Worm (Caenorhabditis elegans) whole organism, late embryonic: Measurements from ENCODE around the gene ddl-2.

Experiments used
- dmd-4 ChIP-seq: sonication (generic microtip); optimal IDR thresholded peaks from 2 replicates; lab custom pipeline; 2016; ENCODE audit warnings: borderline replicate concordance, missing genetic modification characterization, missing compliant biosample characterization
- elt-2 ChIP-seq: sonication (generic microtip); optimal IDR thresholded peaks from 2 replicates; lab custom pipeline; 2016; ENCODE audit warnings: missing genetic modification reagents, missing genetic modification characterization, missing compliant biosample characterization
- fkh-10 ChIP-seq: fragments of 150-350 bp; optimal IDR thresholded peaks from 2 replicates; lab custom pipeline; 2014; ENCODE audit warnings: missing biosample characterization, missing genetic modification reagents, missing genetic modification characterization
- madf-2 ChIP-seq: sonication (generic microtip); optimal IDR thresholded peaks from 2 replicates; lab custom pipeline; 2017; ENCODE audit warnings: missing genetic modification characterization, missing compliant biosample characterization
- nhr-11 ChIP-seq: fragments of 150-350 bp; optimal IDR thresholded peaks from 2 replicates; lab custom pipeline; 2014; ENCODE audit warnings: missing biosample characterization, missing genetic modification characterization
- pha-4 ChIP-seq: fragments of 150-350 bp; optimal IDR thresholded peaks from 2 replicates; lab custom pipeline; 2018; ENCODE audit warnings: missing biosample characterization, missing genetic modification reagents, missing genetic modification characterization
- pqm-1 ChIP-seq: sonication (generic microtip); optimal IDR thresholded peaks from 2 replicates; lab custom pipeline; 2016; ENCODE audit warnings: missing genetic modification characterization, missing compliant biosample characterization
- unc-42 ChIP-seq: sonication (generic microtip); optimal IDR thresholded peaks from 2 replicates; lab custom pipeline; 2016; ENCODE audit warnings: missing genotype, missing genetic modification characterization, missing compliant biosample characterization
- ztf-16 ChIP-seq: sonication (generic microtip); optimal IDR thresholded peaks from 2 replicates; lab custom pipeline; 2017; ENCODE audit warnings: missing genetic modification characterization, missing compliant biosample characterization

DNA sequence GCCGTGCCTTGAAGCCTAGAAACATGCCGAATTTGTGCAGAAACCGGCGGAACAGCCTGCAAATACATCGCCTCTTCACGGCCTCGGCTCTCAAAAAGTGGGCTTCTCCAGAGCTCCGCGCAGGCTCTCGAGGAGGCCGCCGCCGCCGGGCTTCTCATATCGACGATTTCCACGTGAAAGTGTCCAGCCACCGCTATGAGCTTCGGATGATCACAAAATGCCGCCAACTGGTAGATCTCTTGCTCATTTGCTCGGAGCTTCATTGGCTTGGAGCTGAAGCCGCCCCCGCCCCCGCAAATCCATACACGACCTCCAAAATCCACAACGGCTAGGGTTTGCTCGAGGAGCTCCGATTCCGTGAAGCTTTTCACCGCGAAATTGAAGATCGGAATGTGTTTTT lies 13.1 kb upstream of the ddl-2 start:
- TF ChIP-seq nhr-11 (tag; lab: Kevin White, UChicago) = no peak
- TF ChIP-seq pqm-1 = no peak
- TF ChIP-seq ztf-16 (tag; lab: Kevin White, UChicago) = no peak
- TF ChIP-seq madf-2 (tag; lab: Kevin White, UChicago) = no peak
- no peak for TF ChIP-seq unc-42 (tag; lab: Kevin White, UChicago)
- no peak for TF ChIP-seq pha-4 (tag; lab: Kevin White, UChicago)
- no peak for TF ChIP-seq dmd-4 (tag; lab: Kevin White, UChicago)
- TF ChIP-seq fkh-10 (GFP tag; lab: Kevin White, UChicago) = no peak
- no peak for TF ChIP-seq elt-2 (tag; lab: Kevin White, UChicago)
